Worm (Caenorhabditis elegans) whole organism, L4 larva: ENCODE results near the gene srxa-18.

Experiments
- F26F4.8 ChIP-seq: fragments of 200-800 bp; sonication (Bioruptor generic); conservative IDR thresholded peaks from 2 replicates; pipeline ENCODE4 v1.3.6; 2022; ENCODE audit warnings: missing genetic modification characterization, missing compliant biosample characterization
- F37D6.2 ChIP-seq: sonication (generic microtip); optimal IDR thresholded peaks from 2 replicates; lab custom pipeline; 2016; ENCODE audit warnings: mild to moderate bottlenecking, missing genetic modification characterization, missing compliant biosample characterization
- R02D3.7 ChIP-seq: fragments of 150-350 bp; sonication (generic microtip); optimal IDR thresholded peaks from 3 replicates; lab custom pipeline; 2014; ENCODE audit warnings: missing biosample characterization, missing genetic modification characterization
- Y75B8A.6 ChIP-seq: fragments of 200-800 bp; sonication (Bioruptor generic); IDR thresholded peaks from 2 replicates; pipeline ENCODE4 v1.3.6; 2022; ENCODE audit warnings: missing genetic modification reagents, missing genetic modification characterization, missing compliant biosample characterization
- ZK546.5 ChIP-seq, 2 experiments: sonication (generic microtip); optimal IDR thresholded peaks; 2 replicates each; lab custom pipeline; 2017; ENCODE audit warnings: missing biosample characterization in 2 of 2, missing genetic modification characterization in 2 of 2
- aha-1 ChIP-seq: fragments of 150-350 bp; peaks from one replicate; lab custom pipeline; 2014; ENCODE audit warnings: missing biosample characterization, missing genetic modification characterization
- ama-1 ChIP-seq: fragments of 150-350 bp; optimal IDR thresholded peaks from 2 replicates; lab custom pipeline; 2014; ENCODE audit warnings: inconsistent platforms, mixed read lengths
- ceh-44 ChIP-seq: fragments of 200-800 bp; sonication (Bioruptor generic); IDR thresholded peaks from 2 replicates; pipeline ENCODE4 v1.3.6; 2022; ENCODE audit warnings: missing genetic modification reagents, missing genetic modification characterization, missing compliant biosample characterization
- ceh-62 ChIP-seq: sonication (generic microtip); optimal IDR thresholded peaks from 2 replicates; lab custom pipeline; 2017; ENCODE audit warnings: missing biosample characterization, missing genetic modification characterization
- ces-1 ChIP-seq: fragments of 150-350 bp; sonication (generic microtip); optimal IDR thresholded peaks from 4 replicates; lab custom pipeline; 2014; ENCODE audit warnings: missing biosample characterization, missing genetic modification reagents, missing genetic modification characterization
- cey-2 ChIP-seq: sonication (generic microtip); optimal IDR thresholded peaks from 3 replicates; lab custom pipeline; 2017; ENCODE audit warnings: missing genetic modification characterization, mild to moderate bottlenecking, missing compliant biosample characterization, antibody characterized with exemption, borderline replicate concordance; ENCODE audit not compliant: insufficient read depth
- ctbp-1 ChIP-seq: fragments of 200-800 bp; sonication (Bioruptor generic); IDR thresholded peaks from 2 replicates; pipeline ENCODE4 v1.3.6; 2022; ENCODE audit warnings: missing genetic modification reagents, missing genetic modification characterization, missing compliant biosample characterization
- daf-16 ChIP-seq, 3 experiments: sonication (generic microtip); optimal IDR thresholded peaks; 2 replicates each; lab custom pipeline; 2016 to 2017; ENCODE audit warnings: missing genetic modification characterization in 3 of 3, missing genetic modification reagents in 3 of 3, mild to moderate bottlenecking in 2 of 3, missing compliant biosample characterization in 2 of 3, missing biosample characterization in 1 of 3, moderate library complexity in 1 of 3
- dpl-1 ChIP-seq: fragments of 150-350 bp; optimal IDR thresholded peaks from 2 replicates; lab custom pipeline; 2014; ENCODE audit warnings: missing biosample characterization, missing genetic modification reagents, missing genetic modification characterization
- duxl-1 ChIP-seq: sonication (generic microtip); optimal IDR thresholded peaks from 2 replicates; lab custom pipeline; 2016; ENCODE audit warnings: mild to moderate bottlenecking, missing genetic modification characterization, moderate library complexity, missing compliant biosample characterization; ENCODE audit not compliant: poor library complexity
- fkh-10 ChIP-seq: fragments of 150-350 bp; optimal IDR thresholded peaks from 2 replicates; lab custom pipeline; 2014; ENCODE audit warnings: missing biosample characterization, missing genetic modification reagents, missing genetic modification characterization
- fos-1 ChIP-seq: fragments of 150-350 bp; optimal IDR thresholded peaks from 2 replicates; lab custom pipeline; 2014; ENCODE audit warnings: missing biosample characterization, missing genetic modification characterization
- hif-1 ChIP-seq, 2 experiments: sonication (generic microtip); optimal IDR thresholded peaks; 2 replicates each; lab custom pipeline; 2016 to 2017; ENCODE audit warnings: missing compliant biosample characterization in 2 of 2, missing genetic modification characterization in 2 of 2, missing genetic modification reagents in 2 of 2, missing genotype in 2 of 2, mild to moderate bottlenecking in 1 of 2
- hmg-1.1 ChIP-seq: fragments of 200-800 bp; sonication (Bioruptor generic); IDR thresholded peaks from 2 replicates; pipeline ENCODE4 v1.3.6; 2022; ENCODE audit warnings: missing genetic modification reagents, missing genetic modification characterization, missing compliant biosample characterization
- lim-7 ChIP-seq: fragments of 200-800 bp; sonication (Bioruptor generic); IDR thresholded peaks from 2 replicates; pipeline ENCODE4 v1.3.6; 2022; ENCODE audit warnings: missing genetic modification characterization, missing compliant biosample characterization
- madf-9 ChIP-seq: fragments of 200-800 bp; sonication (Bioruptor generic); conservative IDR thresholded peaks from 2 replicates; pipeline ENCODE4 v1.3.6; 2022; ENCODE audit warnings: missing genetic modification reagents, missing genetic modification characterization, missing compliant biosample characterization
- mdt-29 ChIP-seq: fragments of 200-800 bp; sonication (Bioruptor generic); IDR thresholded peaks from 2 replicates; pipeline ENCODE4 v1.3.6; 2022; ENCODE audit warnings: missing genetic modification reagents, missing genetic modification characterization, missing compliant biosample characterization
- mep-1 ChIP-seq: fragments of 150-350 bp; sonication (generic microtip); optimal IDR thresholded peaks from 3 replicates; lab custom pipeline; 2014; ENCODE audit warnings: missing biosample characterization, missing genetic modification characterization
- mxl-2 ChIP-seq: fragments of 200-800 bp; sonication (Bioruptor generic); conservative IDR thresholded peaks from 2 replicates; pipeline ENCODE4 v1.3.6; 2022; ENCODE audit warnings: missing genetic modification reagents, missing genetic modification characterization, missing compliant biosample characterization
- nhr-237 ChIP-seq: sonication (generic microtip); optimal IDR thresholded peaks from 2 replicates; lab custom pipeline; 2017; ENCODE audit warnings: missing biosample characterization, missing genetic modification characterization
- nhr-25 ChIP-seq: sonication (generic microtip); optimal IDR thresholded peaks from 2 replicates; lab custom pipeline; 2017; ENCODE audit warnings: missing genetic modification characterization, mild to moderate bottlenecking, missing compliant biosample characterization, antibody characterized with exemption, moderate library complexity, borderline replicate concordance; ENCODE audit not compliant: insufficient read depth
- nhr-28 ChIP-seq: fragments of 150-350 bp; optimal IDR thresholded peaks from 2 replicates; lab custom pipeline; 2014; ENCODE audit warnings: missing biosample characterization, missing genetic modification characterization
- nhr-77 ChIP-seq: fragments of 150-350 bp; optimal IDR thresholded peaks from 2 replicates; lab custom pipeline; 2014; ENCODE audit warnings: missing biosample characterization, missing genetic modification characterization
- php-3 ChIP-seq: fragments of 200-800 bp; sonication (Bioruptor generic); IDR thresholded peaks from 2 replicates; pipeline ENCODE4 v1.3.6; 2022; ENCODE audit warnings: missing genetic modification reagents, missing genetic modification characterization, missing compliant biosample characterization
- pqm-1 ChIP-seq: sonication (generic microtip); optimal IDR thresholded peaks from 2 replicates; lab custom pipeline; 2017; ENCODE audit warnings: missing biosample characterization, missing genetic modification characterization
- snpc-1.2 ChIP-seq: fragments of 200-800 bp; sonication (Bioruptor generic); IDR thresholded peaks from 2 replicates; pipeline ENCODE4 v1.3.6; 2022; ENCODE audit warnings: missing genetic modification reagents, missing genetic modification characterization, missing compliant biosample characterization
- spr-3 ChIP-seq: fragments of 200-800 bp; sonication (Bioruptor generic); optimal IDR thresholded peaks from 2 replicates; lab custom pipeline; 2018; ENCODE audit warnings: mild to moderate bottlenecking, missing genetic modification characterization, missing compliant biosample characterization
- unc-62 ChIP-seq, 3 experiments: fragments of 150-350 bp in 1 of 3; sonication (generic microtip); optimal IDR thresholded peaks in 2 of 3; peaks in 1 of 3; 1 replicate in 1 of 3; 2 replicates in 2 of 3; lab custom pipeline; 2014 to 2017; ENCODE audit warnings: missing biosample characterization in 3 of 3, missing genetic modification characterization in 3 of 3, missing genetic modification reagents in 3 of 3, missing genotype in 1 of 3
- vab-7 ChIP-seq: fragments of 200-800 bp; sonication (Bioruptor generic); IDR thresholded peaks from 2 replicates; pipeline ENCODE4 v1.3.6; 2022; ENCODE audit warnings: missing genetic modification reagents, missing genetic modification characterization, missing compliant biosample characterization
- zip-11 ChIP-seq: fragments of 200-800 bp; sonication (Bioruptor generic); IDR thresholded peaks from 2 replicates; pipeline ENCODE4 v1.3.6; 2022; ENCODE audit warnings: missing genetic modification characterization, missing compliant biosample characterization
- zip-2 ChIP-seq: fragments of 150-350 bp; optimal IDR thresholded peaks from 2 replicates; lab custom pipeline; 2014; ENCODE audit warnings: missing biosample characterization, missing genetic modification characterization
- ztf-7 ChIP-seq: fragments of 150-350 bp; optimal IDR thresholded peaks from 2 replicates; lab custom pipeline; 2014; ENCODE audit warnings: missing biosample characterization, missing genetic modification characterization

srxa-18 gene

DNA sequence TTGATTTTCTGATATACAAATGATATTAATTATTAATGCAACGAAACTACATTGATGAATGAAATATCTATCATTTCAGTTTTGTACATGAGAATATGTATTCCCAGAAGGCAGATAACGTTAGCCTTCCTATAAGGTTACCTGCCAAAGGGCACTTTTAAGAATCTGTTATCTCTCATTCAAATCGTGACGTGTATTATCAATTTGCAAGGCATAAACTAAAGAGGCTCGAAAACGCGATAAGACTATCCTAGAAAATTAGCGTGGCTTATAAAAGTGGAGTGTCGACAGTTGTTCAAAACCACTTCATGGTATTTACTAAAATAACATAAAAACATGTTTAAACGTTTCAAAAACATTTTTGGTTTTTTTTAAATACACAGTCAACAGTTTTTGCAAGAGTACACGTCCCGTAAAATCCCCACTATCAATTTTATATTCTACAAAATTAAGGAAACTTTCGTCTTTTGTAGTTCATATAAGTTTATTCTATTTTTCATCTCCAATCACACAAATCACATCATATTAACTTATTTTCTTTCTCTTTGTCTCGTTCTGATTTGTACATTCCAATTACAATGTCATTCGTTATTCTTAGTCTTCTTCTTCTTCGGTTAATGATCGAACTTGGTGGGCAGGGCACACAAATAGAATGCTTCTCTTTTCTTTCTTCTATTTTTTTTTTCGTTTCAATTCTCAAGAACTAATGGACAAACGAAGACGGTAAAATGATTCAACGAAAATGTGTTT, 4.2 kb upstream of the srxa-18 start, which contains the start of gene C08B6.10:
TSS of gene C08B6.10 (plus strand) at position 700 of the 750 bp plus-strand sequence.
- TF ChIP-seq pqm-1 (tag; lab: Kevin White, UChicago) (peak; percentile 19), ZK546.5 (tag; optimal IDR thresholded peaks at IDR 0.05; lab: Kevin White, UChicago) (no peak), daf-16 (GFP tag; optimal IDR thresholded peaks at IDR 0.05; lab: Kevin White, UChicago) (no peak), daf-16 (tag; optimal IDR thresholded peaks at IDR 0.05; lab: Kevin White, UChicago) (peak; percentile 69), unc-62 (GFP tag; optimal IDR thresholded peaks at IDR 0.05 in 1 of 2; lab: Kevin White, UChicago) (peak in 1 of 2 experiments; percentile 83), unc-62 (tag; optimal IDR thresholded peaks at IDR 0.05; lab: Kevin White, UChicago) (no peak), nhr-28 (peak; percentile 21)
- TF ChIP-seq, all 104 proteins: peak for 4

DNA sequence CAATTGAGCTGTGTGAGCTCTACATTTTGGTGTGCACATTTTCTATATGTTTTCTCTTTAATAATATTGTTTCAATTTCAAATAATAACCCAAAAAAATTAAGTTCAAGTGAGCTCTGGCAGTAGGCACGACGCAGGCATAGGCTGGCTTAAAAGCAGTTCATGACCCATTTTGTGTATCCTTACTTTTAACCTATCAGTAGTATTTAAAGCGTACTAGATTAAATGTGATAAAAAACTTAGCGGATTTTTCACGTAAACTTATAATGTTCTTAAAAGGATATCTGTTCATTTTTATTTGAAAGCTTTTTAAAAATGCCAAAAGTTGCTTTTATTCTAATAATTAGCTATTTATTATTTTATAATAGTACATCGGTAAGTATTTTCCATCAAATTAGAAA, 2.5 kb upstream of the srxa-18 start, which contains the start of gene C08B6.6:
TSS of gene C08B6.6 (plus strand) at position 301 of the 400 bp plus-strand sequence.
- TF ChIP-seq nhr-25 (tag; lab: Kevin White, UChicago), result no peak
- TF ChIP-seq zip-2 (tag; lab: Kevin White, UChicago), result no peak
- TF ChIP-seq ztf-7 (tag; lab: Kevin White, UChicago), result no peak
- no peak for TF ChIP-seq madf-9 (GFP tag; lab: Robert Waterston, UW)
- no peak for TF ChIP-seq ces-1 (GFP tag; lab: Kevin White, UChicago)
- TF ChIP-seq lim-7 (GFP tag; lab: Robert Waterston, UW), result no peak
- TF ChIP-seq dpl-1 (GFP tag; lab: Kevin White, UChicago), result no peak
- TF ChIP-seq mep-1 (tag; lab: Kevin White, UChicago), result no peak
- TF ChIP-seq ctbp-1 (GFP tag; lab: Robert Waterston, UW), result no peak
- no peak for TF ChIP-seq F37D6.2 (tag; lab: Kevin White, UChicago)
- no peak for TF ChIP-seq ceh-44
- TF ChIP-seq cey-2 (tag; lab: Kevin White, UChicago), result no peak
- TF ChIP-seq aha-1, result no peak
- no peak for TF ChIP-seq mdt-29 (GFP tag; lab: Robert Waterston, UW)
- no peak for TF ChIP-seq hif-1 (tag; optimal IDR thresholded peaks at IDR 0.05; lab: Kevin White, UChicago)
- TF ChIP-seq spr-3 (GFP tag; lab: Kevin White, UChicago), result no peak

DNA sequence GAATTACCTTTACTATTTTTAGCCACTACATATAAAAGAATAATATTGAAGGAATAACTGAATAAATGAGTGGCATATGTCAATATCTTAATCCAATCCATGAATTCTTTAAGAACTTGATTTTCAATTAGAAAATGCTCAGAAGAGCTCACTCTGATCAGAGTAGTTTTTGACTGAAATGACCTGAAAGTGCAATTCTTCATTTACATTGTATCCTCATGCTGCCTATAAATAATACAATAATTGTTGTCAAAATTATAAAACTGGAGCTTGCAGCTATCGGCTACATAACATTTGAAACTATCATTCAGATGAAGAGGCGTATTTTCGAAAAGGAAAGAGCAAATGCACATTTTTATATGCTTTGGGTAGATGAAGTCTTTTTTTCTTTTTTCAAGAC, 1.9 kb upstream of the srxa-18 start, which contains the start of gene srxa-19:
TSS of gene srxa-19 (minus strand) at position 101 of the 400 bp plus-strand sequence.
- no peak for TF ChIP-seq nhr-237
- TF ChIP-seq ama-1, result no peak
- TF ChIP-seq F26F4.8 (GFP tag; lab: Robert Waterston, UW), result no peak
- no peak for TF ChIP-seq mxl-2
- no peak for TF ChIP-seq nhr-77 (tag; lab: Kevin White, UChicago)
- TF ChIP-seq pqm-1 (tag; lab: Kevin White, UChicago), result no peak
- no peak for TF ChIP-seq duxl-1 (tag; lab: Kevin White, UChicago)
- TF ChIP-seq zip-2 (tag; lab: Kevin White, UChicago), result no peak
- no peak for TF ChIP-seq R02D3.7 (tag; lab: Kevin White, UChicago)
- TF ChIP-seq vab-7, result no peak
- no peak for TF ChIP-seq zip-11
- no peak for TF ChIP-seq snpc-1.2 (GFP tag; lab: Robert Waterston, UW)
- TF ChIP-seq php-3 (GFP tag; lab: Robert Waterston, UW), result no peak
- TF ChIP-seq ceh-62 (tag; lab: Kevin White, UChicago), result no peak
- no peak for TF ChIP-seq hmg-1.1 (GFP tag; lab: Robert Waterston, UW)
- TF ChIP-seq spr-3 (GFP tag; lab: Kevin White, UChicago), result no peak
- no peak for TF ChIP-seq fkh-10 (GFP tag; lab: Kevin White, UChicago)
- no peak for TF ChIP-seq ZK546.5 (tag; optimal IDR thresholded peaks at IDR 0.05; lab: Kevin White, UChicago)
- TF ChIP-seq fos-1 (tag; lab: Kevin White, UChicago), result no peak
- TF ChIP-seq Y75B8A.6 (GFP tag; lab: Robert Waterston, UW), result no peak
